Worm (Caenorhabditis elegans): Measurements from ENCODE around the gene acl-3.

Gene acl-3

DNA sequence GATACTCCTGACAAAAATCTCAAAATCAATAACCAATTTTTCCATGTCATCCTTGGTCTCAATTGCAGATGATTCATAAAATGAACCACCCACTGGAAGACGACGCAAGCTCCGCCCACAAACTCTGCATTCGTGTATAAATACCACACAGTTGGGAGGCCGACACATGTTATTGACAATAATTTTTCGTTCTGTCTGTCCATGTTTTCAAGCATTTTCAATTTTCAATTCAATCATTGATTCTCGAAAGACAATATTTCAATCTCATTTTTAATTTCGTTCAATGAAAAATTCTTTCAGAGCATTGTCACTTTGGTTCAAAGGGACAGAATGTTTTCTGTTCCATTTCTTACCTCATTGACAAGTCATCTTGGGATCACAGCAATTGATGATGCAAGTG is 24.2 kb upstream of the acl-3 start, which contains the start of gene inx-9:
inx-9 (plus strand) TSS at position 301 of the 400 bp plus-strand sequence.
- TF ChIP-seq mep-1 (tag; optimal IDR thresholded peaks at IDR 0.05) (no peak), lin-38 (GFP tag; IDR thresholded peaks at IDR 0.05) (no peak), nhr-11 (tag; optimal IDR thresholded peaks at IDR 0.05) (no peak), dpl-1 (GFP tag; optimal IDR thresholded peaks at IDR 0.05) (no peak), ceh-82 (tag; optimal IDR thresholded peaks at IDR 0.05) (no peak), tra-1 (GFP tag; IDR thresholded peaks at IDR 0.05) (no peak), Y75B8A.6 (GFP tag; IDR thresholded peaks at IDR 0.05) (no peak), ztf-11 (tag; optimal IDR thresholded peaks at IDR 0.05) (no peak), spr-3 (GFP tag; optimal IDR thresholded peaks at IDR 0.05) (no peak), nhr-76 (tag; optimal IDR thresholded peaks at IDR 0.05) (no peak), set-16 (GFP tag; IDR thresholded peaks at IDR 0.05) (no peak), duxl-1 (tag; optimal IDR thresholded peaks at IDR 0.05; ENCODE audit: poor library complexity) (no peak), daf-8 (GFP tag; IDR thresholded peaks at IDR 0.05) (no peak), daf-12 (tag; optimal IDR thresholded peaks at IDR 0.05) (no peak), nhr-6 (tag; optimal IDR thresholded peaks at IDR 0.05) (no peak), cey-2 (tag; optimal IDR thresholded peaks at IDR 0.05; ENCODE audit: borderline replicate concordance, insufficient read depth) (no peak), rbr-2 (tag; optimal IDR thresholded peaks at IDR 0.05) (no peak)

DNA sequence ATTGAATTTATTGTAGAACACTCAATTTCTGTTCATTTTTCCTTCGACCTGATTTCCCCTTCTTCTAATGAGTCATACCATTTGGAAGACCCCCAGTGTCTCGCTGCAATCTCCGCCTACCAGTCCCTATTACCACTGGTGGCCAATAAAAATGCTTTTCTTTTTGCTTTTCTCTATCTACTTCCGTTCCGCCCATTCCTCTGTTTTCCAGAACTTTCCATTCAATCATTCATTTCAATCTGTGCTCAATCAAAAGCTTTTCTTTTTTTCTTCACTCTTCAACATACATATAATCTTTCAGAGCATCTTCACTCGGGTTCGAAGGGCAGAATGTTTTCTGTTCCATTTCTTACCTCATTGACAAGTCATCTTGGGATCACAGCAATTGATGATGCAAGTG is 21.7 kb upstream of the acl-3 start, which contains the start of gene inx-8:
inx-8 (plus strand) TSS at position 301 of the 400 bp plus-strand sequence.
- TF ChIP-seq ceh-28 (tag; optimal IDR thresholded peaks at IDR 0.05) (no peak), nhr-76 (tag; optimal IDR thresholded peaks at IDR 0.05) (no peak), unc-130 (GFP tag; optimal IDR thresholded peaks at IDR 0.05) (no peak), T20F7.1 (GFP tag; optimal IDR thresholded peaks at IDR 0.05) (no peak), dmd-8 (GFP tag; IDR thresholded peaks at IDR 0.05) (no peak), set-16 (GFP tag; IDR thresholded peaks at IDR 0.05) (no peak), nhr-237 (tag; optimal IDR thresholded peaks at IDR 0.05) (no peak), saeg-2 (GFP tag; IDR thresholded peaks at IDR 0.05) (no peak), pqm-1 (tag; optimal IDR thresholded peaks at IDR 0.05) (no peak), R02D3.7 (tag; optimal IDR thresholded peaks at IDR 0.05) (no peak), nhr-25 (tag; optimal IDR thresholded peaks at IDR 0.05; ENCODE audit: borderline replicate concordance, insufficient read depth) (no peak), F44E2.7 (GFP tag; IDR thresholded peaks at IDR 0.05) (no peak), mxl-2 (GFP tag; conservative IDR thresholded peaks at IDR 0.05) (no peak), daf-19 (GFP tag; conservative IDR thresholded peaks at IDR 0.05) (no peak), Y48G9A.11 (GFP tag; IDR thresholded peaks at IDR 0.05) (no peak), lim-7 (GFP tag; IDR thresholded peaks at IDR 0.05) (no peak), Y5F2A.4 (GFP tag; optimal IDR thresholded peaks at IDR 0.05) (no peak), nhr-42 (GFP tag; IDR thresholded peaks at IDR 0.05) (no peak), F26F4.8 (GFP tag; conservative IDR thresholded peaks at IDR 0.05) (no peak), Y105C5A.15 (GFP tag; IDR thresholded peaks at IDR 0.05) (no peak)

DNA sequence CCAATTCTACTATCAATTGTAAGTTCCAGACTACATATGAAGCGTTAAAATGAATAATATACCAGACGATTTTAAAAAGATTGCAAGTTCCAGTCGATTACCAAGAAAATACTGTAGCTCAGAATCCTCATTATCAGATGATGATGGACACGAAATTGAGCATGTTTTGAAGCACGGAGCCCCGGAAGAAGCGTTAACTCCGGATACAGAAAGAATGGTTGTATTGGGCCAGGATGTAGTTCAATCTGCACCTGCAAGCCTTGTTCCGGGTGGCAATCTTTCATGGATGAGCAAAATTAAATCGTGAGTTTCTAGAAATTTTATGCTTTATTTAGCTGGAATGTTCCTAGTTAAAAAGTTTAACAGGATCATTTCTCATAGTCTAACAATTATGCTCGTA is 16.2 kb upstream of the acl-3 start, which contains the start of gene atg-4.2:
atg-4.2 (plus strand) TSS at position 24 of the 400 bp plus-strand sequence.
- TF ChIP-seq F26F4.8 (GFP tag; conservative IDR thresholded peaks at IDR 0.05) (no peak), nhr-77 (tag; optimal IDR thresholded peaks at IDR 0.05) (no peak), saeg-2 (GFP tag; IDR thresholded peaks at IDR 0.05) (no peak), unc-62 (GFP tag; optimal IDR thresholded peaks at IDR 0.05 in 1 of 2) (peak in 1 of 2 experiments; percentile 93), unc-62 (tag; optimal IDR thresholded peaks at IDR 0.05) (no peak), T26A8.4 (GFP tag; IDR thresholded peaks at IDR 0.05) (no peak)

All from whole organism, L4 larva.